Worm (Caenorhabditis elegans): ENCODE data around the gene C15C8.5.

ce11 chrV:12741684-12742083, 6.1 kb upstream of the C15C8.5 start, which contains the start of gene hrg-7:
- no peak for TF ChIP-seq ceh-82 (tag; optimal IDR thresholded peaks at IDR 0.05)
- no peak for TF ChIP-seq nhr-237 (tag; optimal IDR thresholded peaks at IDR 0.05)
- no peak for TF ChIP-seq nhr-12 (tag; optimal IDR thresholded peaks at IDR 0.05)
- no peak for TF ChIP-seq ztf-4 (tag; optimal IDR thresholded peaks at IDR 0.05)
- no peak for TF ChIP-seq egl-27 (tag; optimal IDR thresholded peaks at IDR 0.05)
- TF ChIP-seq alr-1 (tag; optimal IDR thresholded peaks at IDR 0.05), result no peak
- TF ChIP-seq skn-1 (tag; optimal IDR thresholded peaks at IDR 0.05), result no peak
- peak; percentile 82 for TF ChIP-seq fos-1 (tag; optimal IDR thresholded peaks at IDR 0.05)
- TF ChIP-seq ztf-11 (tag; optimal IDR thresholded peaks at IDR 0.05), result no peak
- TF ChIP-seq blmp-1 (tag; optimal IDR thresholded peaks at IDR 0.05; ENCODE audit: insufficient read depth), result no peak
- no peak for TF ChIP-seq zag-1 (tag; optimal IDR thresholded peaks at IDR 0.05)

Data from whole organism, L2 larva.